Fruit fly (Drosophila melanogaster) whole organism, prepupa: ENCODE data around the gene comm3.
A peak's percentile ranks its signal among the peaks of the same experiment; 100 is the strongest.

Source experiments
- Blimp-1 ChIP-seq: fragments of 200-800 bp; sonication (Bioruptor generic); optimal IDR thresholded peaks from 3 replicates; lab custom pipeline; 2017; ENCODE audit warnings: missing biosample characterization, missing genetic modification characterization, mild to moderate bottlenecking, moderate library complexity, missing genetic modification reagents
- CG10669 ChIP-seq: fragments of 200-800 bp; sonication (Bioruptor generic); optimal IDR thresholded peaks from 3 replicates; lab custom pipeline; 2018; ENCODE audit warnings: missing biosample characterization, mild to moderate bottlenecking, missing genetic modification characterization, moderate library complexity
- CG15336 ChIP-seq: fragments of 200-800 bp; sonication (Bioruptor generic); IDR thresholded peaks from 2 replicates; pipeline ENCODE4 v1.3.6; 2022; ENCODE audit warnings: missing biosample characterization, missing genetic modification characterization
- CG1621 ChIP-seq: fragments of 200-800 bp; sonication (Bioruptor generic); optimal IDR thresholded peaks from 3 replicates; lab custom pipeline; 2018; ENCODE audit warnings: missing biosample characterization, mild to moderate bottlenecking, missing genetic modification characterization
- CG16779 ChIP-seq: fragments of 200-800 bp; sonication (Bioruptor generic); optimal IDR thresholded peaks from 3 replicates; lab custom pipeline; 2017; ENCODE audit warnings: missing biosample characterization, mild to moderate bottlenecking, missing genetic modification characterization
- CG3032 ChIP-seq: fragments of 200-800 bp; optimal IDR thresholded peaks from 2 replicates; lab custom pipeline; 2019; ENCODE audit warnings: missing biosample characterization, mild to moderate bottlenecking, missing genetic modification characterization, moderate library complexity
- CG32006 ChIP-seq: fragments of 200-800 bp; sonication (Bioruptor generic); optimal IDR thresholded peaks from 3 replicates; lab custom pipeline; 2017; ENCODE audit warnings: missing biosample characterization, mild to moderate bottlenecking, missing genetic modification characterization
- CG4318 ChIP-seq: fragments of 200-800 bp; sonication (Bioruptor generic); optimal IDR thresholded peaks from 3 replicates; lab custom pipeline; 2017; ENCODE audit warnings: missing biosample characterization, mild to moderate bottlenecking, missing genetic modification characterization
- CG6276 ChIP-seq: fragments of 200-800 bp; sonication (Bioruptor generic); optimal IDR thresholded peaks from 2 replicates; lab custom pipeline; 2017; ENCODE audit warnings: missing biosample characterization, mild to moderate bottlenecking, missing genetic modification characterization
- CG6792 ChIP-seq: fragments of 200-800 bp; sonication (Bioruptor generic); optimal IDR thresholded peaks from 3 replicates; lab custom pipeline; 2016; ENCODE audit warnings: missing biosample characterization, missing genetic modification characterization
- CG6808 ChIP-seq: fragments of 200-800 bp; sonication (Bioruptor generic); optimal IDR thresholded peaks from 3 replicates; lab custom pipeline; 2017; ENCODE audit warnings: missing biosample characterization, missing genetic modification characterization, mild to moderate bottlenecking, moderate library complexity, missing genetic modification reagents
- CG6854 ChIP-seq: fragments of 200-800 bp; sonication (Bioruptor generic); optimal IDR thresholded peaks from 2 replicates; lab custom pipeline; 2017; ENCODE audit warnings: missing biosample characterization, mild to moderate bottlenecking, missing genetic modification characterization
- CG7368 ChIP-seq: fragments of 200-800 bp; sonication (Bioruptor generic); optimal IDR thresholded peaks from 3 replicates; lab custom pipeline; 2016; ENCODE audit warnings: missing biosample characterization, missing genetic modification characterization
- CG8319 ChIP-seq: fragments of 200-800 bp; sonication (Bioruptor generic); optimal IDR thresholded peaks from 3 replicates; lab custom pipeline; 2016; ENCODE audit warnings: missing biosample characterization, missing genetic modification characterization
- CG8632 ChIP-seq: fragments of 200-800 bp; sonication (Bioruptor generic); optimal IDR thresholded peaks from 3 replicates; lab custom pipeline; 2016; ENCODE audit warnings: missing biosample characterization, missing genetic modification characterization
- CG9139 ChIP-seq: fragments of 200-800 bp; sonication (Bioruptor generic); optimal IDR thresholded peaks from 3 replicates; lab custom pipeline; 2017; ENCODE audit warnings: missing biosample characterization, mild to moderate bottlenecking, missing genetic modification characterization
- Eip78C ChIP-seq: fragments of 200-800 bp; sonication (Bioruptor generic); peaks from one replicate; lab custom pipeline; 2016; ENCODE audit warnings: missing biosample characterization, missing genetic modification characterization
- Eip93F ChIP-seq: fragments of 200-800 bp; sonication (Bioruptor generic); optimal IDR thresholded peaks from 2 replicates; lab custom pipeline; 2016; ENCODE audit warnings: missing biosample characterization, mild to moderate bottlenecking, missing genetic modification characterization
- Ets96B ChIP-seq: fragments of 200-800 bp; optimal IDR thresholded peaks from 2 replicates; lab custom pipeline; 2019; ENCODE audit warnings: missing biosample characterization, mild to moderate bottlenecking, missing genetic modification characterization, moderate library complexity
- Gug ChIP-seq: fragments of 200-800 bp; sonication (Bioruptor generic); IDR thresholded peaks from 2 replicates; pipeline ENCODE4 v1.3.6; 2022; ENCODE audit warnings: missing biosample characterization, missing genetic modification characterization
- Hr38 ChIP-seq: sonication (Bioruptor generic); optimal IDR thresholded peaks from 2 replicates; lab custom pipeline; 2016; ENCODE audit warnings: missing biosample characterization, missing genetic modification characterization
- Hr39 ChIP-seq: fragments of 200-800 bp; sonication (Bioruptor generic); optimal IDR thresholded peaks from 2 replicates; lab custom pipeline; 2016; ENCODE audit warnings: missing biosample characterization, missing genetic modification characterization
- Hr4 ChIP-seq: fragments of 200-800 bp; sonication (Bioruptor generic); optimal IDR thresholded peaks from 3 replicates; lab custom pipeline; 2016; ENCODE audit warnings: missing biosample characterization, missing genetic modification characterization
- Met ChIP-seq: fragments of 200-800 bp; sonication (Bioruptor generic); optimal IDR thresholded peaks from 3 replicates; lab custom pipeline; 2016; ENCODE audit warnings: missing biosample characterization, missing genetic modification characterization
- OdsH ChIP-seq: fragments of 200-800 bp; sonication (Bioruptor generic); optimal IDR thresholded peaks from 3 replicates; lab custom pipeline; 2016; ENCODE audit warnings: missing biosample characterization, missing genetic modification characterization
- Sox102F ChIP-seq: fragments of 200-800 bp; sonication (Bioruptor generic); optimal IDR thresholded peaks from 2 replicates; lab custom pipeline; 2016; ENCODE audit warnings: missing biosample characterization, mild to moderate bottlenecking, missing genetic modification characterization
- Sox14 ChIP-seq: fragments of 200-800 bp; sonication (Bioruptor generic); optimal IDR thresholded peaks from 3 replicates; lab custom pipeline; 2016; ENCODE audit warnings: missing biosample characterization, missing genetic modification characterization
- Sox15 ChIP-seq: fragments of 200-800 bp; sonication (Bioruptor generic); optimal IDR thresholded peaks from 3 replicates; lab custom pipeline; 2016; ENCODE audit warnings: missing biosample characterization, missing genetic modification characterization
- achi ChIP-seq: fragments of 200-800 bp; sonication (Bioruptor generic); optimal IDR thresholded peaks from 3 replicates; lab custom pipeline; 2016; ENCODE audit warnings: missing biosample characterization, missing genetic modification characterization
- cyc ChIP-seq: fragments of 200-800 bp; sonication (Bioruptor generic); optimal IDR thresholded peaks from 3 replicates; lab custom pipeline; 2016; ENCODE audit warnings: missing biosample characterization, missing genetic modification characterization
- dsx ChIP-seq: fragments of 200-800 bp; optimal IDR thresholded peaks from 3 replicates; lab custom pipeline; 2019; ENCODE audit warnings: missing biosample characterization, mild to moderate bottlenecking, missing genetic modification characterization, moderate library complexity; ENCODE audit not compliant: poor library complexity, severe bottlenecking
- esn ChIP-seq: fragments of 200-800 bp; sonication (Bioruptor generic); optimal IDR thresholded peaks from 2 replicates; lab custom pipeline; 2016; ENCODE audit warnings: missing biosample characterization, mild to moderate bottlenecking, missing genetic modification characterization, moderate library complexity
- fd59A ChIP-seq: fragments of 200-800 bp; sonication (Bioruptor generic); optimal IDR thresholded peaks from 2 replicates; lab custom pipeline; 2017; ENCODE audit warnings: missing biosample characterization, mild to moderate bottlenecking, missing genetic modification characterization, missing genetic modification reagents
- fd85E ChIP-seq: fragments of 200-800 bp; sonication (Bioruptor generic); optimal IDR thresholded peaks from 3 replicates; lab custom pipeline; 2016; ENCODE audit warnings: missing biosample characterization, missing genetic modification characterization
- fkh ChIP-seq: fragments of 200-800 bp; sonication (Bioruptor generic); optimal IDR thresholded peaks from 3 replicates; lab custom pipeline; 2017; ENCODE audit warnings: missing biosample characterization, mild to moderate bottlenecking, missing genetic modification characterization, moderate library complexity
- net ChIP-seq: fragments of 200-800 bp; sonication (Bioruptor generic); optimal IDR thresholded peaks from 3 replicates; lab custom pipeline; 2016; ENCODE audit warnings: missing biosample characterization, missing genetic modification characterization
- pdm3 ChIP-seq: fragments of 200-800 bp; sonication (Bioruptor generic); optimal IDR thresholded peaks from 3 replicates; lab custom pipeline; 2016; ENCODE audit warnings: missing biosample characterization, missing genetic modification characterization
- salr ChIP-seq, 2 experiments: fragments of 200-800 bp; sonication (Bioruptor generic); optimal IDR thresholded peaks; 3 replicates each; lab custom pipeline; 2016 to 2018; ENCODE audit warnings: missing biosample characterization in 2 of 2, missing genetic modification characterization in 2 of 2, mild to moderate bottlenecking in 1 of 2
- spab ChIP-seq: fragments of 200-800 bp; sonication (Bioruptor generic); optimal IDR thresholded peaks from 2 replicates; lab custom pipeline; 2017; ENCODE audit warnings: missing biosample characterization, mild to moderate bottlenecking, missing genetic modification characterization, missing genetic modification reagents
- ss ChIP-seq, 2 experiments: fragments of 200-800 bp; sonication (Bioruptor generic); optimal IDR thresholded peaks; 2 replicates in 1 of 2; 3 replicates in 1 of 2; lab custom pipeline; 2017 to 2018; ENCODE audit warnings: mild to moderate bottlenecking in 2 of 2, missing biosample characterization in 2 of 2, missing genetic modification characterization in 2 of 2, moderate library complexity in 1 of 2
- svp ChIP-seq: fragments of 200-800 bp; sonication (Bioruptor generic); peaks from one replicate; lab custom pipeline; 2016; ENCODE audit warnings: missing biosample characterization, missing genetic modification characterization

comm3 gene

dm6 chr3L:15632653-15633052, 14.9 kb downstream of the comm3 start:
- TF ChIP-seq svp (GFP tag; lab: Kevin White, UChicago) (peak; percentile 52), Sox102F (GFP tag; lab: Kevin White, UChicago) (peak; percentile 31), CG6808 (GFP tag; lab: Kevin White, UChicago) (peak; percentile 18), achi (GFP tag; lab: Kevin White, UChicago) (peak; percentile 4), fkh (GFP tag; lab: Kevin White, UChicago) (peak; percentile 73), CG8632 (peak; percentile 33), CG6792 (GFP tag; lab: Kevin White, UChicago) (peak; percentile 2), CG9139 (peak; percentile 23), Sox14 (GFP tag; lab: Kevin White, UChicago) (no peak), CG8319 (GFP tag; lab: Kevin White, UChicago) (no peak), Met (GFP tag; lab: Kevin White, UChicago) (peak; percentile 9), pdm3 (no peak), Sox15 (GFP tag; lab: Kevin White, UChicago) (no peak), Eip78C (GFP tag; lab: Kevin White, UChicago) (peak; percentile 72), Hr39 (GFP tag; lab: Kevin White, UChicago) (no peak), CG4318 (GFP tag; lab: Kevin White, UChicago) (no peak), OdsH (no peak), dsx (no peak), esn (GFP tag; lab: Kevin White, UChicago) (peak; percentile 16), ss (GFP tag; optimal IDR thresholded peaks at IDR 0.05; lab: Kevin White, UChicago) (peak in 1 of 2 experiments; percentile 23), CG6854 (peak; percentile 16), CG3032 (tag; lab: Kevin White, UChicago) (no peak), Ets96B (tag; lab: Kevin White, UChicago) (no peak)

dm6 chr3L:15631067-15631466, 16.5 kb downstream of the comm3 start:
- TF ChIP-seq CG7368 (no peak), fkh (GFP tag; lab: Kevin White, UChicago) (peak; percentile 73), fd85E (GFP tag; lab: Kevin White, UChicago) (no peak), Hr38 (GFP tag; lab: Kevin White, UChicago) (no peak)

- TF ChIP-seq CG3032 (tag; lab: Kevin White, UChicago): no peak
- TF ChIP-seq Eip93F (GFP tag; lab: Kevin White, UChicago): no peak
- no peak for TF ChIP-seq pdm3
- TF ChIP-seq net (GFP tag; lab: Kevin White, UChicago): no peak
- no peak for TF ChIP-seq Met (GFP tag; lab: Kevin White, UChicago)
- no peak for TF ChIP-seq CG15336
- no peak for TF ChIP-seq CG4318 (GFP tag; lab: Kevin White, UChicago)
Measured at dm6 chr3L:15627295-15627694, 20.3 kb downstream of the comm3 start.

- TF ChIP-seq achi (GFP tag; lab: Kevin White, UChicago) (peak; percentile 97), CG6854 (peak; percentile 82), cyc (GFP tag; lab: Kevin White, UChicago) (peak; percentile 92), ss (GFP tag; optimal IDR thresholded peaks at IDR 0.05; lab: Kevin White, UChicago) (peak; percentile 84 to 92), OdsH (peak; percentile 97), salr (GFP tag; optimal IDR thresholded peaks at IDR 0.05; lab: Kevin White, UChicago) (peak; percentile 73 to 99), Eip78C (GFP tag; lab: Kevin White, UChicago) (peak; percentile 98), esn (GFP tag; lab: Kevin White, UChicago) (peak; percentile 98), CG1621 (peak; percentile 81), CG6276 (GFP tag; lab: Kevin White, UChicago) (peak; percentile 97), Hr38 (GFP tag; lab: Kevin White, UChicago) (no peak), CG10669 (GFP tag; lab: Kevin White, UChicago) (peak; percentile 90), Sox102F (GFP tag; lab: Kevin White, UChicago) (peak; percentile 77), net (GFP tag; lab: Kevin White, UChicago) (peak; percentile 92), Hr39 (GFP tag; lab: Kevin White, UChicago) (peak; percentile 89), CG32006 (GFP tag; lab: Kevin White, UChicago) (peak; percentile 99), CG3032 (tag; lab: Kevin White, UChicago) (peak; percentile 95), CG8319 (GFP tag; lab: Kevin White, UChicago) (peak; percentile 89), CG16779 (peak; percentile 95), fd59A (peak; percentile 90), Hr4 (GFP tag; lab: Kevin White, UChicago) (peak; percentile 94), Gug (peak; percentile 91; the same call in 1 of the 2 replicates), Ets96B (tag; lab: Kevin White, UChicago) (peak; percentile 94), spab (peak; percentile 89), fd85E (GFP tag; lab: Kevin White, UChicago) (peak; percentile 50), Blimp-1 (GFP tag; lab: Kevin White, UChicago) (peak; percentile 94), Eip93F (GFP tag; lab: Kevin White, UChicago) (peak; percentile 82)
Measured at dm6 chr3L:15625676-15626414, 21.7 kb downstream of the comm3 start.
